Worm (Caenorhabditis elegans) whole organism, L2 larva: ENCODE measurements around the gene chil-1.

Experiments used
- R02D3.7 ChIP-seq: fragments of 150-350 bp; optimal IDR thresholded peaks from 2 replicates; lab custom pipeline; 2014; ENCODE audit warnings: missing biosample characterization, missing genetic modification characterization
- Y55F3AM.14 ChIP-seq: fragments of 200-800 bp; sonication (Bioruptor generic); optimal IDR thresholded peaks from 2 replicates; lab custom pipeline; 2018; ENCODE audit warnings: mild to moderate bottlenecking, missing genetic modification characterization, missing compliant biosample characterization
- ZK546.5 ChIP-seq: sonication (generic microtip); optimal IDR thresholded peaks from 2 replicates; lab custom pipeline; 2017; ENCODE audit warnings: missing biosample characterization, missing genetic modification characterization
- ama-1 ChIP-seq: fragments of 150-350 bp; optimal IDR thresholded peaks from 2 replicates; lab custom pipeline; 2018; ENCODE audit warnings: inconsistent platforms
- blmp-1 ChIP-seq: sonication (generic microtip); optimal IDR thresholded peaks from 2 replicates; lab custom pipeline; 2017; ENCODE audit warnings: missing genetic modification characterization, mild to moderate bottlenecking, missing compliant biosample characterization, antibody characterized with exemption, moderate library complexity; ENCODE audit not compliant: insufficient read depth
- ceh-16 ChIP-seq: fragments of 150-350 bp; optimal IDR thresholded peaks from 2 replicates; lab custom pipeline; 2014; ENCODE audit warnings: missing biosample characterization, missing genetic modification characterization
- ceh-82 ChIP-seq: fragments of 150-350 bp; optimal IDR thresholded peaks from 2 replicates; lab custom pipeline; 2014; ENCODE audit warnings: missing biosample characterization, missing genetic modification characterization
- crh-2 ChIP-seq: sonication (generic microtip); optimal IDR thresholded peaks from 2 replicates; lab custom pipeline; 2017; ENCODE audit warnings: missing biosample characterization, missing genetic modification characterization
- dmd-4 ChIP-seq: sonication (generic microtip); optimal IDR thresholded peaks from 2 replicates; lab custom pipeline; 2017; ENCODE audit warnings: missing biosample characterization, missing genetic modification characterization
- egl-27 ChIP-seq: sonication (generic microtip); optimal IDR thresholded peaks from 3 replicates; lab custom pipeline; 2017; ENCODE audit warnings: missing biosample characterization, missing genetic modification reagents, missing genetic modification characterization
- elt-1 ChIP-seq: fragments of 150-350 bp; optimal IDR thresholded peaks from 2 replicates; lab custom pipeline; 2014; ENCODE audit warnings: missing biosample characterization, missing genetic modification characterization
- elt-3 ChIP-seq: sonication (generic microtip); optimal IDR thresholded peaks from 2 replicates; lab custom pipeline; 2017; ENCODE audit warnings: missing biosample characterization, missing genetic modification characterization
- fos-1 ChIP-seq: fragments of 150-350 bp; optimal IDR thresholded peaks from 2 replicates; lab custom pipeline; 2014; ENCODE audit warnings: missing biosample characterization, missing genetic modification characterization
- gmeb-1 ChIP-seq: fragments of 150-350 bp; optimal IDR thresholded peaks from 2 replicates; lab custom pipeline; 2014; ENCODE audit warnings: missing biosample characterization, missing genetic modification characterization
- lin-11 ChIP-seq: fragments of 150-350 bp; sonication (generic microtip); optimal IDR thresholded peaks from 2 replicates; lab custom pipeline; 2014; ENCODE audit warnings: missing biosample characterization, missing genetic modification characterization, inconsistent platforms, mixed read lengths
- lin-13 ChIP-seq: fragments of 150-350 bp; optimal IDR thresholded peaks from 2 replicates; lab custom pipeline; 2014; ENCODE audit warnings: missing biosample characterization, missing genetic modification reagents, missing genetic modification characterization
- mab-5 ChIP-seq: fragments of 150-350 bp; optimal IDR thresholded peaks from 2 replicates; lab custom pipeline; 2014; ENCODE audit warnings: missing biosample characterization, missing genetic modification characterization
- mbf-1 ChIP-seq: sonication (generic microtip); optimal IDR thresholded peaks from 2 replicates; lab custom pipeline; 2017; ENCODE audit warnings: missing biosample characterization, missing genetic modification characterization
- mdl-1 ChIP-seq, 2 experiments: fragments of 150-350 bp in 1 of 2; sonication (generic microtip) in 1 of 2; optimal IDR thresholded peaks; 2 replicates each; lab custom pipeline; 2017; ENCODE audit warnings: missing biosample characterization in 2 of 2, missing genetic modification characterization in 2 of 2
- nhr-11 ChIP-seq: fragments of 150-350 bp; optimal IDR thresholded peaks from 2 replicates; lab custom pipeline; 2014; ENCODE audit warnings: missing biosample characterization, missing genetic modification characterization
- nhr-12 ChIP-seq: fragments of 150-350 bp; optimal IDR thresholded peaks from 2 replicates; lab custom pipeline; 2014; ENCODE audit warnings: missing biosample characterization, missing genetic modification characterization
- nhr-21 ChIP-seq: fragments of 150-350 bp; optimal IDR thresholded peaks from 2 replicates; lab custom pipeline; 2014; ENCODE audit warnings: missing biosample characterization, missing genetic modification characterization
- nhr-237 ChIP-seq: fragments of 150-350 bp; optimal IDR thresholded peaks from 2 replicates; lab custom pipeline; 2014; ENCODE audit warnings: missing biosample characterization, missing genetic modification characterization
- nhr-25 ChIP-seq: fragments of 150-350 bp; sonication (generic microtip); optimal IDR thresholded peaks from 3 replicates; lab custom pipeline; 2014; ENCODE audit warnings: missing biosample characterization, missing genetic modification characterization
- nhr-77 ChIP-seq: fragments of 150-350 bp; optimal IDR thresholded peaks from 2 replicates; lab custom pipeline; 2014; ENCODE audit warnings: missing biosample characterization, missing genetic modification characterization
- peb-1 ChIP-seq: fragments of 150-350 bp; optimal IDR thresholded peaks from 2 replicates; lab custom pipeline; 2014; ENCODE audit warnings: missing biosample characterization, missing genetic modification characterization
- sem-4 ChIP-seq: fragments of 150-350 bp; optimal IDR thresholded peaks from 2 replicates; lab custom pipeline; 2014; ENCODE audit warnings: missing biosample characterization, missing genetic modification reagents, missing genetic modification characterization
- skn-1 ChIP-seq: sonication (generic microtip); optimal IDR thresholded peaks from 2 replicates; lab custom pipeline; 2017; ENCODE audit warnings: missing biosample characterization, missing genetic modification characterization
- sma-3 ChIP-seq: sonication (generic microtip); optimal IDR thresholded peaks from 2 replicates; lab custom pipeline; 2016; ENCODE audit warnings: missing genetic modification reagents, missing genetic modification characterization, missing compliant biosample characterization
- unc-39 ChIP-seq: fragments of 150-350 bp; optimal IDR thresholded peaks from 2 replicates; lab custom pipeline; 2014; ENCODE audit warnings: missing biosample characterization, missing genetic modification characterization
- unc-62 ChIP-seq: fragments of 150-350 bp; optimal IDR thresholded peaks from 2 replicates; lab custom pipeline; 2014; ENCODE audit warnings: missing biosample characterization, missing genetic modification reagents, missing genetic modification characterization
- zag-1 ChIP-seq: fragments of 150-350 bp; optimal IDR thresholded peaks from 2 replicates; lab custom pipeline; 2014; ENCODE audit warnings: missing biosample characterization, missing genetic modification characterization
- ztf-1 ChIP-seq: fragments of 200-800 bp; sonication (Bioruptor generic); conservative IDR thresholded peaks from 2 replicates; pipeline ENCODE4 v1.3.6; 2022; ENCODE audit warnings: missing genetic modification characterization, missing compliant biosample characterization
- ztf-11 ChIP-seq: sonication (generic microtip); optimal IDR thresholded peaks from 2 replicates; lab custom pipeline; 2017; ENCODE audit warnings: missing biosample characterization, missing genetic modification characterization

chil-1 gene

DNA sequence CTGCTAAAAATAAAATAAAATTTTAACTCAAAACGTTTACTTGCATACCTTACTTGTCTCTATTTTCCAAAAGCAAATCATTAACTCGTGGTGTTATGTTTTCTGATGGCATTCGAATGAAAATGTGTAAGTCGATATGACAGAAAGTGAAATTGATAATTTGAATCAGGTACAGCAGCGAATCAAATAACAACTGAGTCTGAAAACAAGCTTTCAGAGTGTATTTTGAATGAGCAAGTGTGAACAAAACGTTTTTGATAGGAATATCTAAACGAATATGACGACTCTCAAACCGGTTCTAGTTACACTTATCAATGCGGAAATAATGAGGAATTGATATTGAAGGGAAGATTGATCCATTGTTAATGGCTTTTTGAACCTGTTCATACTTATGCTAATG is 4.8 kb upstream of the chil-1 start, which contains the start of gene chil-7:
Gene chil-7 (minus strand): TSS at position 112 of the 400 bp plus-strand sequence.
- TF ChIP-seq mbf-1 (no peak), gmeb-1 (tag; lab: Kevin White, UChicago) (no peak), unc-62 (GFP tag; lab: Kevin White, UChicago) (no peak), nhr-237 (tag; lab: Kevin White, UChicago) (no peak), unc-39 (tag; lab: Kevin White, UChicago) (no peak)
- TF ChIP-seq, all 48 proteins: peak for 0

DNA sequence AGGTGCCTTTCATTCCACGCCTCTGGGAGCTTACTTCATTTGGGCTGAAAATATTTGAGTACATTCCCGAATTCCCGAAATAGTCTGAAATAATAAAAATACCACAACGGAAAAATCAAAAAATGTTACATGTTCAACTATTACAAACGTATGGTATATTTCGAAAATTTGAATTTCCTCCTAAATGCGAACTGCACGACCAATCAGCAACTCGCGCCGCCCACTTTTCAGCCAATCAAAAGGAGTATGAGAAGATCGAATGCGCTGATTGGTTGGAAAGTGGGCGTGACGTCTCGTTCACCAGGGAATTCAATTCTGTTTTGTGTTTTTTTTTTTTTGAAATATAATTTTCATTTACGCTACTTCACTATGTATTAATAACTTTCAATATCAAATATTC is 2.4 kb upstream of the chil-1 start, which contains the start of gene old-1:
Gene old-1 (minus strand): TSS at position 50 of the 400 bp plus-strand sequence.
- TF ChIP-seq sma-3 (GFP tag; lab: Kevin White, UChicago) (no peak), lin-13 (no peak), sem-4 (tag; lab: Kevin White, UChicago) (no peak)

DNA sequence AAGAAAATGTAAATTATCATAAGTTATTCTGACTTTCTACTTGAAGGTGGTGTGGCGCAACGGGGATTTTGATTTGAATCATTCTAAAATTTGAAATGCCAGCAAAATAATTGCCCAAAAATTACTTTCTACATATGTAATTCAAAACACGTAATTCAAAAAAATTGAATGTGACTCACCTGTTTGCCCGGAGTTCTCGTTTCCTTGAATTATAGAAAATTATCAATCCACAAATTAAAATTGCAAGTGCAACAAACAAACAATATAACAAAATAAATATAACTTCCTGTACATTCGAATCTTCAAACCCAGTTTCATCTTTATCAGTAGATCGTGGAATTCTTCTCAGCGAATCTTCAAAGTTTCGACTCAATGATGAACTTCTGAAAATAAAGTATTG is 1.9 kb upstream of the chil-1 start:
- no peak for TF ChIP-seq mab-5 (tag; lab: Kevin White, UChicago)
- no peak for TF ChIP-seq gmeb-1 (tag; lab: Kevin White, UChicago)
- no peak for TF ChIP-seq mdl-1 (tag; optimal IDR thresholded peaks at IDR 0.05; lab: Kevin White, UChicago)
- TF ChIP-seq ZK546.5 (tag; lab: Kevin White, UChicago): no peak
- TF ChIP-seq nhr-12 (tag; lab: Kevin White, UChicago): no peak
- no peak for TF ChIP-seq elt-3 (tag; lab: Kevin White, UChicago)
- no peak for TF ChIP-seq ceh-16 (tag; lab: Kevin White, UChicago)
- TF ChIP-seq nhr-11 (tag; lab: Kevin White, UChicago): no peak
- TF ChIP-seq lin-13: no peak
- no peak for TF ChIP-seq nhr-21
- TF ChIP-seq blmp-1 (tag; lab: Kevin White, UChicago): no peak
- no peak for TF ChIP-seq skn-1 (tag; lab: Kevin White, UChicago)

DNA sequence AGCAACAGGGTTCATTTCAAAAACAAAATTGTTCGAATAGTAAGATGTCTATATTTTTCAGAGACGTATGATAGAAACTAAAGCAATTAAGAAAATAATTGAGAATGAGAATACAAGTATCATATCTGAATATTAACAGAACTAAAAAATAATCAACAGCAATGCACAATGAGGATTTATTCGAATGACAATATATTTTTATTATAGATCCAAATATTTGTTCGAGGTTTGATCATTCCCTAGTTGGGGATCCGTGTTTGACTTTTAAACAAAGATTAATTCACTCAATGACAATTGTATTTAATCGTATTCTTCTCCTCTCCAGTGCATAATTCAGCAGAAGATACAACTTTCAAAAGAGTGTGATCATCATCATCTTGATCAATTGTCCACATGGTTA is 4.1 kb downstream of the chil-1 start, which contains the start of gene C08H9.18:
Gene C08H9.18 (minus strand): TSS at position 101 of the 400 bp plus-strand sequence.
- TF ChIP-seq lin-13 (no peak), crh-2 (no peak), ceh-82 (tag; lab: Kevin White, UChicago) (no peak)

DNA sequence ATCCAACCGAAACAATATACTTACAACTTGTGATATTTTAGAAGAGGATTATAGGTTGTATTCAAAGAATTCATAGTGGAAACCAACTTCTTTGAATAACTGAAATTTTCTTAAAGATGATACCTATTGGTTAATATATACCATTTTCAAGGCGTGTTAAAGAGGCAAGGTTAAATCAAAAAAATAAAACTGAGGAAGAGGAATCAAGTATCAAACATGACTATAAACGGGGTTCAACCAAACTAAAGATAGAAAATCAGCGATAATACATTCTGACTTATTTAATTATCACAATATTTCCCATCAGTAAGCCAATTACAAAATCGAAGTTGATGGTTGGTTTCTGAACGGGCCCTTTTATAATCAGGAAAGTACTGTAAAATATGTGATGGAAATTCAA is 4.9 kb downstream of the chil-1 start, which contains the start of gene chil-3:
Gene chil-3 (minus strand): TSS at position 101 of the 400 bp plus-strand sequence.
- TF ChIP-seq elt-1 (tag; lab: Kevin White, UChicago) (no peak), nhr-25 (tag; lab: Kevin White, UChicago) (no peak), ztf-1 (GFP tag; lab: Robert Waterston, UW) (no peak), nhr-77 (tag; lab: Kevin White, UChicago) (no peak), R02D3.7 (tag; lab: Kevin White, UChicago) (no peak), egl-27 (tag; lab: Kevin White, UChicago) (no peak), nhr-11 (tag; lab: Kevin White, UChicago) (no peak), lin-13 (no peak), nhr-12 (tag; lab: Kevin White, UChicago) (no peak), lin-11 (tag; lab: Kevin White, UChicago) (no peak), ztf-11 (tag; lab: Kevin White, UChicago) (no peak), ama-1 (lab: Kevin White, UChicago) (no peak), Y55F3AM.14 (no peak), fos-1 (tag; lab: Kevin White, UChicago) (no peak)

DNA sequence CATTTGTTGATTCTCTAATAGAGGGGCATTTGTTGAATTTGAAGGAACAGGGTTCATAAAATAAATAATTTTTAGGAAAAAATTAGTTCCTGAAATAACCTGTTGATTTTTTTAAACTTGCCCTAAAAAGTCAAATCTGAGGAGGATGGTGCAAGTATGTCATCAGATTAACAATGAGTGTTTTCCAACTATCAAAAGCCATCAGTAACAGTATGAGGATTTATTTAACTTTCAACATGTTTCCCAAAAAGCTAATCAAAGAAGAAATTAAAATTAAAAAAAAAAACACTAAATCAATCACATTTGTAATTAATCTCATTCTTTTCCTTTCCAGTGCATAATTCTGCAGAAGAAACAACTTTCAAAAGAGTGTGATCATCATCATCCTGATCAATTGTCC is 6.7 kb downstream of the chil-1 start, which contains the start of gene chil-5:
Gene chil-5 (minus strand): TSS at position 101 of the 400 bp plus-strand sequence.
- TF ChIP-seq dmd-4 (tag; lab: Kevin White, UChicago) (no peak), zag-1 (no peak), blmp-1 (tag; lab: Kevin White, UChicago) (no peak), peb-1 (tag; lab: Kevin White, UChicago) (no peak), crh-2 (no peak)
